Worm (Caenorhabditis elegans): Measurements from ENCODE around the gene clec-76.

Gene clec-76

ce11 chrIV:4007697-4008096 lies 42.7 kb downstream of the clec-76 start, which contains the start of gene W02C12.2:
TSS of gene W02C12.2 (minus strand) at chrIV:4007973.
- TF ChIP-seq ceh-31 (tag; optimal IDR thresholded peaks at IDR 0.05) (peak; percentile 1), unc-86 (tag; optimal IDR thresholded peaks at IDR 0.05) (no peak), ceh-48 (tag; optimal IDR thresholded peaks at IDR 0.05) (peak; percentile 24), unc-42 (tag; optimal IDR thresholded peaks at IDR 0.05) (peak; percentile 72), dve-1 (tag; optimal IDR thresholded peaks at IDR 0.05) (no peak), ceh-14 (tag; optimal IDR thresholded peaks at IDR 0.05) (no peak), nhr-11 (tag; optimal IDR thresholded peaks at IDR 0.05) (no peak), ttx-3 (tag; optimal IDR thresholded peaks at IDR 0.05) (no peak), lim-6 (tag; optimal IDR thresholded peaks at IDR 0.05) (no peak)

- TF ChIP-seq nfya-1 (tag; optimal IDR thresholded peaks at IDR 0.05) (no peak), rnt-1 (tag; optimal IDR thresholded peaks at IDR 0.05) (no peak), unc-42 (tag; optimal IDR thresholded peaks at IDR 0.05) (no peak), lin-11 (tag; optimal IDR thresholded peaks at IDR 0.05) (no peak), Y22D7AL.16 (tag; optimal IDR thresholded peaks at IDR 0.05) (no peak), unc-86 (tag; optimal IDR thresholded peaks at IDR 0.05) (no peak), ceh-22 (tag; optimal IDR thresholded peaks at IDR 0.05) (no peak), che-1 (tag; optimal IDR thresholded peaks at IDR 0.05) (no peak), mec-3 (tag; optimal IDR thresholded peaks at IDR 0.05; ENCODE audit: borderline replicate concordance) (no peak), gmeb-2 (tag; optimal IDR thresholded peaks at IDR 0.05) (no peak), zip-5 (tag; optimal IDR thresholded peaks at IDR 0.05) (no peak), unc-3 (GFP tag; conservative IDR thresholded peaks at IDR 0.05) (no peak), unc-3 (tag; optimal IDR thresholded peaks at IDR 0.05) (no peak), T23F11.4 (GFP tag; optimal IDR thresholded peaks at IDR 0.05) (no peak), pag-3 (tag; optimal IDR thresholded peaks at IDR 0.05; ENCODE audit: borderline replicate concordance) (no peak), pqm-1 (tag; optimal IDR thresholded peaks at IDR 0.05) (no peak)
These were observed 43.4 kb downstream of the clec-76 start for ce11 chrIV:4008440-4008839.

- no peak for TF ChIP-seq pros-1 (tag; optimal IDR thresholded peaks at IDR 0.05)
- no peak for TF ChIP-seq ref-2 (tag; optimal IDR thresholded peaks at IDR 0.05)
- TF ChIP-seq C08G9.2 (tag; optimal IDR thresholded peaks at IDR 0.05), result no peak
- TF ChIP-seq elt-4 (tag; optimal IDR thresholded peaks at IDR 0.05), result no peak
- TF ChIP-seq gmeb-2 (tag; optimal IDR thresholded peaks at IDR 0.05), result no peak
- TF ChIP-seq hlh-6 (tag; optimal IDR thresholded peaks at IDR 0.05), result no peak
- TF ChIP-seq T23F11.4 (GFP tag; optimal IDR thresholded peaks at IDR 0.05), result no peak
- TF ChIP-seq hlh-8 (tag; optimal IDR thresholded peaks at IDR 0.05), result no peak
- TF ChIP-seq F13H6.1 (tag; optimal IDR thresholded peaks at IDR 0.05), result no peak
These were observed 44.9 kb downstream of the clec-76 start for ce11 chrIV:4009923-4010322.

- TF ChIP-seq ahr-1 (tag; optimal IDR thresholded peaks at IDR 0.05) (no peak), hlh-30 (tag; optimal IDR thresholded peaks at IDR 0.05; ENCODE audit: insufficient read depth) (no peak), nhr-232 (tag; optimal IDR thresholded peaks at IDR 0.05) (no peak)
These were observed 48.6 kb downstream of the clec-76 start for ce11 chrIV:4013621-4014020.

ce11 chrIV:4014341-4014826 lies 49.3 kb downstream of the clec-76 start:
- TF ChIP-seq Y22D7AL.16 (tag; optimal IDR thresholded peaks at IDR 0.05) (no peak), fax-1 (tag; optimal IDR thresholded peaks at IDR 0.05) (no peak), ahr-1 (tag; optimal IDR thresholded peaks at IDR 0.05) (no peak), ceh-22 (tag; optimal IDR thresholded peaks at IDR 0.05) (no peak), ets-4 (tag; optimal IDR thresholded peaks at IDR 0.05) (no peak), ceh-2 (tag; optimal IDR thresholded peaks at IDR 0.05) (no peak), pha-2 (tag; optimal IDR thresholded peaks at IDR 0.05) (no peak), elt-4 (tag; optimal IDR thresholded peaks at IDR 0.05) (no peak), hlh-30 (tag; optimal IDR thresholded peaks at IDR 0.05; ENCODE audit: insufficient read depth) (no peak), hlh-15 (tag; optimal IDR thresholded peaks at IDR 0.05) (no peak), tbx-2 (tag; optimal IDR thresholded peaks at IDR 0.05) (no peak)
